In the genomic region with DNA sequence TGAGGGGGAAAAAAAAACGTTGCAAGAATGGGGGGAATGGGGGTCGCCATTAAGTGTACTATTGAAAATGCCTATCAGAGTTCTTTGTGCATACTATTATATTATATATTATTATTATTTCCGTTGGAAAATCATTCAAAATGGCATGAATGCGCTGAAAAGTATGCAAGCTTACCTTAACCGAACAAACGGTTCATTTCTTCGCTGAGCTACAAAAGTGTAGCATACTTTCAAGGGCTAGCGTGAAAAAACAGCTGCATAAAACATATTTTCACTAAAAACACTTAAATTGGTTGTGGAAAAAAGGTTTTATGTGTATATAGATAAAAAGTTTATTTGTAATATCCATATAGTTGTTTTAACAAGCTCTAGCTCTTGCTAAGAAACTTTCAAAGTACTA, we compare ENCODE assay signal across 4 fruit fly cellular contexts.
A peak's percentile ranks its signal among the peaks of the same experiment; 100 is the strongest.
TF ChIP-seq lines count a peak whose summit lies in the region.

No protein-coding gene starts in this region.

- TF ChIP-seq CTCF in whole organism, embryonic (GFP tag; optimal IDR thresholded peaks at IDR 0.05; lab: Kevin White, UChicago): peak; percentile 60

TF ChIP-seq in whole organism, embryonic, 481 proteins besides CTCF, POLR2A, EP300 and RAD21:
- TF ChIP-seq CG31441 (GFP tag; IDR thresholded peaks at IDR 0.05; lab: Robert Waterston, UW) (no peak), Myb (GFP tag; optimal IDR thresholded peaks at IDR 0.05; lab: Kevin White, UChicago) (peak; percentile 86), Ets97D (GFP tag; optimal IDR thresholded peaks at IDR 0.05; lab: Kevin White, UChicago) (peak; percentile 64), CG10959 (GFP tag; IDR thresholded peaks at IDR 0.05; lab: Robert Waterston, UW) (no peak), Med (GFP tag; lab: Kevin White, UChicago) (peak; percentile 46), crp (GFP tag; optimal IDR thresholded peaks at IDR 0.05; lab: Kevin White, UChicago) (peak in 1 of 2 experiments; percentile 6), CG42726 (GFP tag; IDR thresholded peaks at IDR 0.05; lab: Robert Waterston, UW; ENCODE audit: partially characterized antibody) (0 out of 2 replicates have a peak, but pooled peaks have one; percentile 19), HLH4C (GFP tag; IDR thresholded peaks at IDR 0.05; lab: Robert Waterston, UW; ENCODE audit: partially characterized antibody) (0 out of 3 replicates have a peak, but pooled peaks have one; percentile 12), pita (GFP tag; optimal IDR thresholded peaks at IDR 0.05; lab: Kevin White, UChicago) (peak; percentile 60), stwl (tag; optimal IDR thresholded peaks at IDR 0.05; lab: Kevin White, UChicago) (peak; percentile 68), CG17612 (GFP tag; IDR thresholded peaks at IDR 0.05; lab: Robert Waterston, UW) (0 out of 2 replicates have a peak, but pooled peaks have one; percentile 35), CG14710 (tag; optimal IDR thresholded peaks at IDR 0.05; lab: Kevin White, UChicago) (peak; percentile 20), ci (GFP tag; IDR thresholded peaks at IDR 0.05; lab: Robert Waterston, UW) (0 out of 3 replicates have a peak, but pooled peaks have one; percentile 5), eve (GFP tag; optimal IDR thresholded peaks at IDR 0.05; lab: Kevin White, UChicago) (no peak), CoRest (tag; optimal IDR thresholded peaks at IDR 0.05; lab: Kevin White, UChicago) (peak; percentile 12), chn (GFP tag; optimal IDR thresholded peaks at IDR 0.05; lab: Kevin White, UChicago) (no peak), ranshi (GFP tag; IDR thresholded peaks at IDR 0.05; lab: Robert Waterston, UW) (peak; percentile 5; the same call in 1 of the 2 replicates), CG6791 (GFP tag; IDR thresholded peaks at IDR 0.05; lab: Robert Waterston, UW; ENCODE audit: partially characterized antibody) (0 out of 3 replicates have a peak, but pooled peaks have one; percentile 28), phol (tag; optimal IDR thresholded peaks at IDR 0.05; lab: Kevin White, UChicago) (peak; percentile 39)

TF ChIP-seq in whole organism, prepupa, 60 proteins besides CTCF, POLR2A, EP300 and RAD21:
- TF ChIP-seq CG6854 (GFP tag; optimal IDR thresholded peaks at IDR 0.05; lab: Kevin White, UChicago): no peak
- TF ChIP-seq eg (GFP tag; IDR thresholded peaks at IDR 0.05; lab: Robert Waterston, UW): 0 out of 3 replicates have a peak, but pooled peaks have one; percentile 20
TF ChIP-seq in whole organism, prepupa: peak in this region for 1.

TF ChIP-seq in whole organism, pupa, 21 proteins besides CTCF, POLR2A, EP300 and RAD21:
- peak; percentile 38 for TF ChIP-seq D1 (tag; optimal IDR thresholded peaks at IDR 0.05; lab: Kevin White, UChicago)
- TF ChIP-seq CG4496 (GFP tag; IDR thresholded peaks at IDR 0.05; lab: Robert Waterston, UW): no peak
TF ChIP-seq in whole organism, pupa: peak in this region for 1.

TF ChIP-seq in whole organism, wandering third instar larva, 38 proteins besides CTCF, POLR2A, EP300 and RAD21:
- TF ChIP-seq ey (GFP tag; optimal IDR thresholded peaks at IDR 0.05; lab: Kevin White, UChicago) (no peak), Myc (optimal IDR thresholded peaks at IDR 0.05; lab: Kevin White, UChicago) (peak; percentile 61)
TF ChIP-seq in whole organism, wandering third instar larva: peak in this region for 1.
